Worm (Caenorhabditis elegans) whole organism, late embryonic: ENCODE measurements around the gene lgc-23.

Experiments used
- C38D4.7 ChIP-seq: fragments of 200-800 bp; sonication (Bioruptor generic); optimal IDR thresholded peaks from 2 replicates; lab custom pipeline; 2018; ENCODE audit warnings: mild to moderate bottlenecking, missing genetic modification characterization, moderate library complexity, missing compliant biosample characterization
- T23F11.4 ChIP-seq: fragments of 200-800 bp; sonication (Bioruptor generic); optimal IDR thresholded peaks from 2 replicates; lab custom pipeline; 2018; ENCODE audit warnings: mild to moderate bottlenecking, missing genetic modification characterization, missing compliant biosample characterization
- ama-1 ChIP-seq: fragments of 150-350 bp; optimal IDR thresholded peaks from 2 replicates; lab custom pipeline; 2014
- ceh-19 ChIP-seq: fragments of 200-800 bp; sonication (Bioruptor generic); optimal IDR thresholded peaks from 2 replicates; lab custom pipeline; 2018; ENCODE audit warnings: mild to moderate bottlenecking, missing genetic modification characterization, missing compliant biosample characterization
- ceh-2 ChIP-seq: sonication (generic microtip); optimal IDR thresholded peaks from 2 replicates; lab custom pipeline; 2016; ENCODE audit warnings: missing genotype, missing genetic modification characterization, missing compliant biosample characterization
- ceh-22 ChIP-seq: sonication (generic microtip); optimal IDR thresholded peaks from 2 replicates; lab custom pipeline; 2017; ENCODE audit warnings: missing biosample characterization, missing genetic modification characterization
- ceh-30 ChIP-seq: fragments of 150-350 bp; optimal IDR thresholded peaks from 2 replicates; lab custom pipeline; 2014; ENCODE audit warnings: missing biosample characterization, missing genetic modification characterization
- ceh-31 ChIP-seq: sonication (generic microtip); optimal IDR thresholded peaks from 2 replicates; lab custom pipeline; 2016; ENCODE audit warnings: missing genetic modification characterization, missing compliant biosample characterization
- ceh-34 ChIP-seq: sonication (generic microtip); optimal IDR thresholded peaks from 2 replicates; lab custom pipeline; 2016; ENCODE audit warnings: mild to moderate bottlenecking, missing genetic modification characterization, missing compliant biosample characterization
- ceh-48 ChIP-seq: sonication (generic microtip); optimal IDR thresholded peaks from 2 replicates; lab custom pipeline; 2016; ENCODE audit warnings: missing genetic modification characterization, inconsistent platforms, missing compliant biosample characterization
- ceh-6 ChIP-seq: fragments of 200-800 bp; sonication (Bioruptor generic); optimal IDR thresholded peaks from 2 replicates; lab custom pipeline; 2018; ENCODE audit warnings: mild to moderate bottlenecking, missing genetic modification characterization, missing compliant biosample characterization
- ceh-9 ChIP-seq: sonication (generic microtip); optimal IDR thresholded peaks from 2 replicates; lab custom pipeline; 2016; ENCODE audit warnings: mild to moderate bottlenecking, missing genetic modification characterization, inconsistent platforms, missing compliant biosample characterization
- che-1 ChIP-seq: sonication (generic microtip); optimal IDR thresholded peaks from 2 replicates; lab custom pipeline; 2016; ENCODE audit warnings: mild to moderate bottlenecking, missing genetic modification characterization, missing compliant biosample characterization
- elt-2 ChIP-seq: sonication (generic microtip); optimal IDR thresholded peaks from 2 replicates; lab custom pipeline; 2016; ENCODE audit warnings: missing genetic modification reagents, missing genetic modification characterization, missing compliant biosample characterization
- elt-4 ChIP-seq: sonication (generic microtip); optimal IDR thresholded peaks from 2 replicates; lab custom pipeline; 2016; ENCODE audit warnings: missing genetic modification characterization, missing compliant biosample characterization
- ets-4 ChIP-seq: sonication (generic microtip); optimal IDR thresholded peaks from 2 replicates; lab custom pipeline; 2016; ENCODE audit warnings: missing genetic modification characterization, missing compliant biosample characterization
- eyg-1 ChIP-seq: sonication (generic microtip); optimal IDR thresholded peaks from 2 replicates; lab custom pipeline; 2016; ENCODE audit warnings: missing genotype, missing genetic modification characterization, missing compliant biosample characterization
- fax-1 ChIP-seq: sonication (generic microtip); optimal IDR thresholded peaks from 2 replicates; lab custom pipeline; 2016; ENCODE audit warnings: missing genotype, missing genetic modification characterization, missing compliant biosample characterization
- fkh-10 ChIP-seq: fragments of 150-350 bp; optimal IDR thresholded peaks from 2 replicates; lab custom pipeline; 2014; ENCODE audit warnings: missing biosample characterization, missing genetic modification reagents, missing genetic modification characterization
- fkh-6 ChIP-seq: sonication (generic microtip); optimal IDR thresholded peaks from 2 replicates; lab custom pipeline; 2016; ENCODE audit warnings: missing genetic modification characterization, missing compliant biosample characterization
- hlh-13 ChIP-seq: fragments of 200-800 bp; sonication (Bioruptor generic); optimal IDR thresholded peaks from 2 replicates; lab custom pipeline; 2018; ENCODE audit warnings: mild to moderate bottlenecking, missing genetic modification characterization, missing compliant biosample characterization
- hlh-15 ChIP-seq: sonication (generic microtip); optimal IDR thresholded peaks from 2 replicates; lab custom pipeline; 2016; ENCODE audit warnings: missing genetic modification characterization, missing compliant biosample characterization
- hlh-6 ChIP-seq: sonication (generic microtip); optimal IDR thresholded peaks from 2 replicates; lab custom pipeline; 2016; ENCODE audit warnings: missing genotype, missing genetic modification characterization, missing compliant biosample characterization
- lim-6 ChIP-seq: sonication (generic microtip); optimal IDR thresholded peaks from 2 replicates; lab custom pipeline; 2016; ENCODE audit warnings: missing genetic modification characterization, missing compliant biosample characterization
- lin-11 ChIP-seq: fragments of 200-800 bp; sonication (Bioruptor generic); optimal IDR thresholded peaks from 2 replicates; lab custom pipeline; 2018; ENCODE audit warnings: mild to moderate bottlenecking, missing genetic modification characterization, missing compliant biosample characterization
- mec-3 ChIP-seq: sonication (generic microtip); optimal IDR thresholded peaks from 2 replicates; lab custom pipeline; 2016; ENCODE audit warnings: borderline replicate concordance, missing genetic modification characterization, missing compliant biosample characterization
- nfya-1 ChIP-seq: sonication (generic microtip); optimal IDR thresholded peaks from 2 replicates; lab custom pipeline; 2017; ENCODE audit warnings: missing genetic modification characterization, mild to moderate bottlenecking, missing compliant biosample characterization, antibody characterized with exemption, moderate library complexity
- nhr-11 ChIP-seq: fragments of 150-350 bp; optimal IDR thresholded peaks from 2 replicates; lab custom pipeline; 2014; ENCODE audit warnings: missing biosample characterization, missing genetic modification characterization
- nhr-232 ChIP-seq: sonication (generic microtip); optimal IDR thresholded peaks from 2 replicates; lab custom pipeline; 2016; ENCODE audit warnings: missing genetic modification characterization, missing compliant biosample characterization
- pag-3 ChIP-seq: sonication (generic microtip); optimal IDR thresholded peaks from 2 replicates; lab custom pipeline; 2016; ENCODE audit warnings: missing compliant biosample characterization, missing genetic modification characterization, borderline replicate concordance
- pax-1 ChIP-seq: fragments of 150-350 bp; optimal IDR thresholded peaks from 2 replicates; lab custom pipeline; 2014; ENCODE audit warnings: missing biosample characterization, missing genetic modification characterization
- pha-2 ChIP-seq: sonication (generic microtip); optimal IDR thresholded peaks from 2 replicates; lab custom pipeline; 2017; ENCODE audit warnings: mild to moderate bottlenecking, missing genetic modification characterization, missing compliant biosample characterization
- pqm-1 ChIP-seq: sonication (generic microtip); optimal IDR thresholded peaks from 2 replicates; lab custom pipeline; 2016; ENCODE audit warnings: missing genetic modification characterization, missing compliant biosample characterization
- pros-1 ChIP-seq: fragments of 150-350 bp; optimal IDR thresholded peaks from 2 replicates; lab custom pipeline; 2014; ENCODE audit warnings: missing biosample characterization, missing genetic modification reagents, missing genetic modification characterization
- rnt-1 ChIP-seq: sonication (generic microtip); optimal IDR thresholded peaks from 2 replicates; lab custom pipeline; 2016; ENCODE audit warnings: missing genetic modification characterization, missing compliant biosample characterization
- sox-2 ChIP-seq: fragments of 200-800 bp; sonication (Bioruptor generic); IDR thresholded peaks from 2 replicates; pipeline ENCODE4 v1.3.6; 2022; ENCODE audit warnings: missing genetic modification reagents, missing genetic modification characterization, missing compliant biosample characterization
- syd-9 ChIP-seq: sonication (generic microtip); optimal IDR thresholded peaks from 2 replicates; lab custom pipeline; 2016; ENCODE audit warnings: mild to moderate bottlenecking, missing genetic modification characterization, moderate library complexity, missing compliant biosample characterization
- ttx-3 ChIP-seq: sonication (generic microtip); optimal IDR thresholded peaks from 2 replicates; lab custom pipeline; 2016; ENCODE audit warnings: missing genetic modification reagents, missing genetic modification characterization, missing compliant biosample characterization
- unc-3 ChIP-seq, 2 experiments: fragments of 200-800 bp in 1 of 2; sonication (Bioruptor generic) in 1 of 2; sonication (generic microtip) in 1 of 2; conservative IDR thresholded peaks in 1 of 2; optimal IDR thresholded peaks in 1 of 2; 2 replicates each; pipeline versions ENCODE4 v1.3.6 to Lab custom; 2016 to 2022; ENCODE audit warnings: missing compliant biosample characterization in 2 of 2, missing genetic modification characterization in 2 of 2, missing genetic modification reagents in 1 of 2
- unc-42 ChIP-seq: sonication (generic microtip); optimal IDR thresholded peaks from 2 replicates; lab custom pipeline; 2016; ENCODE audit warnings: missing genotype, missing genetic modification characterization, missing compliant biosample characterization
- unc-55 ChIP-seq: sonication (generic microtip); optimal IDR thresholded peaks from 2 replicates; lab custom pipeline; 2017; ENCODE audit warnings: missing biosample characterization, missing genetic modification reagents, missing genetic modification characterization
- unc-86 ChIP-seq: sonication (generic microtip); optimal IDR thresholded peaks from 2 replicates; lab custom pipeline; 2016; ENCODE audit warnings: missing genetic modification characterization, missing compliant biosample characterization
- zip-5 ChIP-seq: sonication (generic microtip); optimal IDR thresholded peaks from 2 replicates; lab custom pipeline; 2016; ENCODE audit warnings: missing genetic modification characterization, missing compliant biosample characterization

lgc-23 gene

ce11 chrX:12093043-12093442 is 28.0 kb downstream of the lgc-23 start, which contains the start of gene W03G11.4 (continued):
- TF ChIP-seq eyg-1 = no peak
- TF ChIP-seq ceh-31 (tag; lab: Kevin White, UChicago) = no peak
- TF ChIP-seq ceh-19 (GFP tag; lab: Kevin White, UChicago) = no peak

DNA sequence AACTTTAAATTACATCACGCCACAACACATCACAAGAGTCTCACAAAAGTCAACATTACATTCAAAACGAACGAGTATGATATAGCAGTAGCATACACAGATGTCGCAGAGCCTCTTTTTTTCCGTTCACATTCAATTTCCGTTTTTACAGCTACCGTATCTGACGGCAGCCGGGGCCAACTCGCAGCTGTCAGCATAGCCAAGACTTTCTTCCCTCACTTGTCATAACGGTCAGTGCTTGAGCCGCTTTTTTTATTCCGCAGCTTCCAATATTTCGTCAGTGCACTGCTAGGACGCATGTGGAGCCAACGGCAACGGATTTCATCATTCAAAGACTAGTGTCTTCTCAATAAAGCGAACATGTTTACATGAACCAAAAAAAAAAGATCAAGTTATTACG is 29.0 kb downstream of the lgc-23 start:
- no peak for TF ChIP-seq nfya-1 (tag; lab: Kevin White, UChicago)
- no peak for TF ChIP-seq pros-1 (tag; lab: Kevin White, UChicago)
- no peak for TF ChIP-seq lin-11 (tag; lab: Kevin White, UChicago)
- no peak for TF ChIP-seq pha-2
- TF ChIP-seq unc-42 (tag; lab: Kevin White, UChicago) = no peak
- no peak for TF ChIP-seq unc-86
- TF ChIP-seq hlh-13 = no peak
- no peak for TF ChIP-seq ceh-19 (GFP tag; lab: Kevin White, UChicago)
- no peak for TF ChIP-seq pqm-1 (tag; lab: Kevin White, UChicago)
- no peak for TF ChIP-seq rnt-1 (tag; lab: Kevin White, UChicago)

DNA sequence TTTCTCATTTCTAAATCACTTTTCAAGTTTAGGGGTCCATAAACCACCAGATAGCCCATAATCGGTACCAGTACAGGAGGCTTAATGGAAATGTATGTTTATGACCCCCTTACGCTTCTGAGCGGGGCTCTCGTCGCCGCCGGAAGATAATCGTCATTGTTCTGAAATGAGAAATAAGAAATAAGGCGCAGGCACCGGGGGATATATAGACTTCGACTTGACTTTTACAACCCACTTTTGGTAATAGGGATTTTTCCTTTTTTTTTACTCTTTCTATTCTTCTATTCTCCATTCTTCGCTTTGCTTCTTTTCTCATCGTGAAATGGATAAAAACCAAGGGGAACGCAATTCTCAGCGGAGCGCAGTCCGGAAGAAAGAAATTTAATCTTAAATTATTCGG is 30.2 kb downstream of the lgc-23 start:
- no peak for TF ChIP-seq ama-1 (lab: Kevin White, UChicago)
- no peak for TF ChIP-seq T23F11.4 (GFP tag; lab: Kevin White, UChicago)
- TF ChIP-seq nhr-11 (tag; lab: Kevin White, UChicago) = no peak
- TF ChIP-seq ceh-6 (GFP tag; lab: Kevin White, UChicago) = no peak
- TF ChIP-seq syd-9 (tag; lab: Kevin White, UChicago) = no peak
- TF ChIP-seq ceh-19 (GFP tag; lab: Kevin White, UChicago) = no peak
- TF ChIP-seq ttx-3 = no peak
- no peak for TF ChIP-seq ceh-9 (tag; lab: Kevin White, UChicago)
- no peak for TF ChIP-seq fax-1 (tag; lab: Kevin White, UChicago)
- no peak for TF ChIP-seq ceh-31 (tag; lab: Kevin White, UChicago)

ce11 chrX:12097995-12098394 is 33.0 kb downstream of the lgc-23 start:
- TF ChIP-seq hlh-13 (no peak), ceh-48 (tag; lab: Kevin White, UChicago) (no peak), fkh-10 (GFP tag; lab: Kevin White, UChicago) (no peak), zip-5 (tag; lab: Kevin White, UChicago) (no peak), pros-1 (tag; lab: Kevin White, UChicago) (no peak), lim-6 (tag; lab: Kevin White, UChicago) (no peak), ets-4 (tag; lab: Kevin White, UChicago) (no peak), unc-42 (tag; lab: Kevin White, UChicago) (no peak), hlh-6 (tag; lab: Kevin White, UChicago) (no peak), fax-1 (tag; lab: Kevin White, UChicago) (no peak), elt-4 (tag; lab: Kevin White, UChicago) (no peak), sox-2 (GFP tag; lab: Robert Waterston, UW) (no peak)

ce11 chrX:12103712-12104111 is 38.7 kb downstream of the lgc-23 start, which contains the start of gene W03G11.3:
Gene W03G11.3 (minus strand): TSS chrX:12103812.
- no peak for TF ChIP-seq elt-4 (tag; lab: Kevin White, UChicago)

ce11 chrX:12104630-12105029 is 39.6 kb downstream of the lgc-23 start, which contains the start of gene col-181:
Gene col-181 (plus strand): TSS chrX:12104930.
- TF ChIP-seq unc-55 (GFP tag; lab: Kevin White, UChicago) (no peak), pax-1 (tag; lab: Kevin White, UChicago) (no peak), fax-1 (tag; lab: Kevin White, UChicago) (no peak), elt-2 (no peak), ceh-19 (GFP tag; lab: Kevin White, UChicago) (no peak), mec-3 (tag; lab: Kevin White, UChicago) (no peak), nhr-232 (tag; lab: Kevin White, UChicago) (no peak), nfya-1 (tag; lab: Kevin White, UChicago) (no peak), ceh-30 (tag; lab: Kevin White, UChicago) (no peak), ceh-22 (tag; lab: Kevin White, UChicago) (no peak), ceh-34 (no peak), fkh-6 (tag; lab: Kevin White, UChicago) (no peak), C38D4.7 (GFP tag; lab: Kevin White, UChicago) (no peak), che-1 (tag; lab: Kevin White, UChicago) (no peak), pag-3 (tag; lab: Kevin White, UChicago) (no peak), hlh-15 (tag; lab: Kevin White, UChicago) (no peak), ceh-2 (tag; lab: Kevin White, UChicago) (no peak), unc-3 (GFP tag; conservative IDR thresholded peaks at IDR 0.05; lab: Robert Waterston, UW) (no peak), unc-3 (tag; optimal IDR thresholded peaks at IDR 0.05; lab: Kevin White, UChicago) (no peak)
